Fruit fly (Drosophila melanogaster): ENCODE results near the gene Vps33B.

Vps33B gene

dm6 chr3R:25489116-25489515, 15.8 kb downstream of the Vps33B start (continued):
- TF ChIP-seq CG12659 (GFP tag; optimal IDR thresholded peaks at IDR 0.05) (no peak), dpn (GFP tag; optimal IDR thresholded peaks at IDR 0.05) (peak in 1 of 2 experiments; percentile 37), CG11723 (GFP tag; optimal IDR thresholded peaks at IDR 0.05) (peak; percentile 60), Hsf (GFP tag; optimal IDR thresholded peaks at IDR 0.05) (no peak), grn (GFP tag; optimal IDR thresholded peaks at IDR 0.05) (no peak), CG3163 (GFP tag; optimal IDR thresholded peaks at IDR 0.05) (no peak), Atf3 (GFP tag; optimal IDR thresholded peaks at IDR 0.05) (no peak), CG30403 (GFP tag; optimal IDR thresholded peaks at IDR 0.05) (peak; percentile 42), CG9727 (GFP tag; optimal IDR thresholded peaks at IDR 0.05) (peak; percentile 79), CG18262 (tag; optimal IDR thresholded peaks at IDR 0.05) (peak; percentile 78), twi (tag; optimal IDR thresholded peaks at IDR 0.05) (no peak), E2f2 (GFP tag; IDR thresholded peaks at IDR 0.05) (peak; percentile 30; the same call in 1 of the 2 replicates), Sox100B (GFP tag; optimal IDR thresholded peaks at IDR 0.05) (peak; percentile 79), fd96Cb (tag; optimal IDR thresholded peaks at IDR 0.05) (peak; percentile 43), crp (GFP tag; optimal IDR thresholded peaks at IDR 0.05) (no peak), dimm (GFP tag; IDR thresholded peaks at IDR 0.05) (no peak), fd64A (GFP tag; optimal IDR thresholded peaks at IDR 0.05) (peak; percentile 47), gsb (GFP tag; IDR thresholded peaks at IDR 0.05) (no peak), CG2116 (GFP tag; optimal IDR thresholded peaks at IDR 0.05) (no peak), HmgD (GFP tag; optimal IDR thresholded peaks at IDR 0.05) (no peak), Taf1 (GFP tag; IDR thresholded peaks at IDR 0.05) (no peak), ranshi (GFP tag; IDR thresholded peaks at IDR 0.05) (peak; percentile 63), cwo (GFP tag; optimal IDR thresholded peaks at IDR 0.05) (peak; percentile 42), CG13296 (GFP tag; optimal IDR thresholded peaks at IDR 0.05) (peak; percentile 61), CG18599 (GFP tag; optimal IDR thresholded peaks at IDR 0.05) (peak; percentile 79), croc (GFP tag; conservative IDR thresholded peaks at IDR 0.05) (peak; percentile 38; the same call in 1 of the 3 replicates), CG7987 (GFP tag; optimal IDR thresholded peaks at IDR 0.05) (peak; percentile 53), Sin3A (optimal IDR thresholded peaks at IDR 0.05) (no peak), Fer2 (tag; optimal IDR thresholded peaks at IDR 0.05) (no peak), Sox102F (GFP tag; optimal IDR thresholded peaks at IDR 0.05) (peak; percentile 56), Dp (GFP tag; optimal IDR thresholded peaks at IDR 0.05) (no peak), zen (tag; optimal IDR thresholded peaks at IDR 0.05) (peak; percentile 19), stc (GFP tag; IDR thresholded peaks at IDR 0.05) (peak; percentile 59), D19A (tag; optimal IDR thresholded peaks at IDR 0.05) (peak; percentile 69), CG3995 (GFP tag; optimal IDR thresholded peaks at IDR 0.05) (no peak), danr (GFP tag; IDR thresholded peaks at IDR 0.05) (peak; percentile 42; the same call in 1 of the 2 replicates), jing (GFP tag; optimal IDR thresholded peaks at IDR 0.05) (no peak), CkIIα-i1 (GFP tag; IDR thresholded peaks at IDR 0.05) (no peak), CG11085 (GFP tag; IDR thresholded peaks at IDR 0.05) (no peak), her (GFP tag; optimal IDR thresholded peaks at IDR 0.05) (no peak), CG10654 (GFP tag; optimal IDR thresholded peaks at IDR 0.05) (peak; percentile 39), CG33213 (GFP tag; optimal IDR thresholded peaks at IDR 0.05) (no peak), CG10274 (GFP tag; optimal IDR thresholded peaks at IDR 0.05) (no peak), lmd (GFP tag; IDR thresholded peaks at IDR 0.05) (peak; percentile 58), fu2 (GFP tag; optimal IDR thresholded peaks at IDR 0.05) (no peak), CG13123 (GFP tag; optimal IDR thresholded peaks at IDR 0.05) (no peak), CG8359 (GFP tag; optimal IDR thresholded peaks at IDR 0.05; ENCODE audit: borderline replicate concordance) (no peak), CG8944 (GFP tag; optimal IDR thresholded peaks at IDR 0.05) (no peak), Rx (GFP tag; IDR thresholded peaks at IDR 0.05) (no peak), chinmo (GFP tag; IDR thresholded peaks at IDR 0.05; ENCODE audit: partially characterized antibody) (no peak), CG11093 (GFP tag; IDR thresholded peaks at IDR 0.05) (no peak), CG10321 (GFP tag; IDR thresholded peaks at IDR 0.05) (no peak)
